Worm (Caenorhabditis elegans): ENCODE results near the gene ZC239.14.

Gene ZC239.14

DNA sequence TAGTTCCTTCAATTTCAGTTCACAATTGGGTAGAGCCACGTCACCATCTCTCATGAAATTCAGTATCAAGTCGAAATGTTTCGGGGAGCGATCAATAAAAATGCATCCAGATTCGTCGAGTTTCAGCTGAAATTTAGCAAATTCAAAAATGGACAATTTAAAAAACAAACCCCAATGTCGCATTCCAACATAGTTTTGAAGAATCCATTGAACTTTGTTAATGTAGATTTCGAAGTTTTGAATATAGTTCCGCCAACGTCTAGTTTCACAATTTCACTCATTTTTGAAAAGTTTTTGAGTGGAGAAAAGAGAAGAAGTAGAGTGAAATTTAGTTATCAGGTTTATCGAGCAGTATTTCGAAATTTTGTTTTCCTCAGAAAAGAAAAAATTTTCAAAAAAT lies at the start of gene ZC239.14:
Gene ZC239.14, minus strand, starts transcription at position 305 of the 400 bp plus-strand sequence.
- no peak for TF ChIP-seq dao-5 (tag; optimal IDR thresholded peaks at IDR 0.05)

DNA sequence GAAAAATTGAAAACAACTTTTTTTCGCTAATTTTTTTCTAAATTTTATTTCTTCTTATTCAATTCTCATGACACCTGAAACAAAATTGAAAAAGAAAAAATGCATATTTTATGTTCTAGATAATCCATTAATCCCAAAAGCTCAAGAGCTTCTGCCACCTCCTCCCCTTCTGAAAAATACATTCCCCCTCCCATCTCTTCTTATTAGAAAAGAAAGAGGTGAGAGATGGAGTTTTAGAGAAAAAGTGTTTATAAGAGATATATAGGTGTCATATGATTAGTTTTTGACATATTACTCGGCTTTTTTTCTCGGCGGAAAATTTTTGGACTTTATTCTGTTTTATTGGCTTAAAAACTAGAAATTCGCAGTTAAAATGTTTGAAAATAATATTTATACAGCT lies 48.8 kb upstream of the ZC239.14 start:
- no peak for TF ChIP-seq W03F9.2 (tag; optimal IDR thresholded peaks at IDR 0.05)
- TF ChIP-seq dao-5 (tag; optimal IDR thresholded peaks at IDR 0.05): no peak
- TF ChIP-seq him-1 (tag; optimal IDR thresholded peaks at IDR 0.05): no peak

DNA sequence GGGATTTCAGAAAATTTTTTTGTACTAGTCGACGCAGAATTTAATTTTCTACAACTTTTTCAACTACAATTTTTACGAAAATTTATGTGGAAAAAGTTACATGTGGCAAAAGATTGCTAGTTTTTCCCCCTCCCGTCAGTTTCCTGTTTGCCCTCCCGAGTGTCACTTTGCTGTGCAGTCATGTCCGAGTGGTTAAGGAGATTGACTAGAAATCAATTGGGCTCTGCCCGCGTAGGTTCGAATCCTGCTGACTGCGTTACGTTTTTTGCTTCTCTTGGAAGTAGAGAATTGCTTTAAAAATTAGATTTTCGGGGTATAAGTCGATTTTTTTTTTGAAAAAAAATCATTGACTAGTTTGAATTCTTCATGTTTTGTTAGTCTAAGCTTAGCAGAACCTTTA lies 46.0 kb upstream of the ZC239.14 start:
- TF ChIP-seq W03F9.2 (tag; optimal IDR thresholded peaks at IDR 0.05): no peak
- no peak for TF ChIP-seq dao-5 (tag; optimal IDR thresholded peaks at IDR 0.05)
- TF ChIP-seq him-1 (tag; optimal IDR thresholded peaks at IDR 0.05): no peak

DNA sequence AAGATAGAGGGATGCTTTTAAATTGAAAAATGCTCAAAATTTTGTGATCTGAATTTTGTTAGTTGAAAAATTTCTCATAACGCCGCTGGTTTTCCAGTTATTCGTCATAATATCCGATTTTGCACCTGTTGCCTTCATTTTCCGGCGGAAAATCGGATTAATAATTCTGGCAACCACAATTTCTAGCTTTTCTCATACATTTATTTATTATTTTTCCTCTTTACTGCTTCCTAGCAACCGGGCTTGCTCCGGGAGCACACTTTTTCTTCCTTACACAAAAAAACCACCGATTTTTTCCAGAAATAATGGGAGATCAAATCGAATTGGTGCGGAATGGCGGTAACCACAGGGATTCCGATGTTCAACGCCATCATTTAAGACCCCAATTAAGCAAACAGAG lies 45.5 kb upstream of the ZC239.14 start, which contains the start of gene F02E11.7:
Gene F02E11.7, plus strand, starts transcription at position 301 of the 400 bp plus-strand sequence.
- TF ChIP-seq him-1 (tag; optimal IDR thresholded peaks at IDR 0.05) (no peak), W03F9.2 (tag; optimal IDR thresholded peaks at IDR 0.05) (no peak), dao-5 (tag; optimal IDR thresholded peaks at IDR 0.05) (no peak)

DNA sequence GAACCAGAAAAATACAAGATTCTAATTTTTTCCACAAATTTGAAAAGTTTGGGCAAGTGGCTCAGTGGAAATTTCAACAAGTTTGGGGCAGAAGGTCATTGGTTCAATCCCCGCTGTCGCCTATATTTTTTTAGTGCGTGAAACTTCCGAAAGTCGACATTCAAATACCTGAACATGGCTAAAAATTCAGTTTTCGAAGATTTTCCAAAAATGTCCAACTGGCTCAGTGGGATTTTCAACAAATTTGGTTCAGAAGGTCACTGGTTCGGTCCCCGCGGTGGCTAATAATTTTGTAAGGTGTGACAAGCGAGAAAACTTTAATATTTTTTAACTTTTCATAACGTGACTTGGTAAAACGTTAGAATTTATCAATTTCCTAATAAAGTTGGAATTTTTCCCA lies 42.9 kb upstream of the ZC239.14 start:
- no peak for TF ChIP-seq him-1 (tag; optimal IDR thresholded peaks at IDR 0.05)
- TF ChIP-seq W03F9.2 (tag; optimal IDR thresholded peaks at IDR 0.05): no peak
- no peak for TF ChIP-seq dao-5 (tag; optimal IDR thresholded peaks at IDR 0.05)

DNA sequence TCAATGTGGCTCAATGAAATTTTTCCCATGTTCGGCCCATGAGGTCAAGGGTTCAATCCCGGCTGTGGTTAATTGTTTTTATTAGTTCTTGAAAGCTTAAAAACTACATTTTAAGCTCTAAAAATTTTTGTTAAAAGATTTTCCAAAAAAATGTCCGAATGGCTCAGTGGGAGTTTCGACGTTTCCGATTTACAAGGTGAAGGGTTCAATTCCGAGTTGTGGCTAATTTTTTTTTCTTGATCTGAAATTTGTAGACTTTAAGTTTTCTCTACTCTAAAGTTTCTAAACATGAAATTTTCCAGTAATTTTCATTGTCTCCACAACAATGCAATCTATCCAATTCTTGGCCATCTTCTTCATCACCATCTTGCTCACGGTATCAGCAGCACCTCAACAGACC lies 40.7 kb upstream of the ZC239.14 start, which contains the start of gene F02E11.2:
Gene F02E11.2, plus strand, starts transcription at position 301 of the 400 bp plus-strand sequence.
- TF ChIP-seq dao-5 (tag; optimal IDR thresholded peaks at IDR 0.05) (no peak), W03F9.2 (tag; optimal IDR thresholded peaks at IDR 0.05) (no peak), him-1 (tag; optimal IDR thresholded peaks at IDR 0.05) (no peak)

DNA sequence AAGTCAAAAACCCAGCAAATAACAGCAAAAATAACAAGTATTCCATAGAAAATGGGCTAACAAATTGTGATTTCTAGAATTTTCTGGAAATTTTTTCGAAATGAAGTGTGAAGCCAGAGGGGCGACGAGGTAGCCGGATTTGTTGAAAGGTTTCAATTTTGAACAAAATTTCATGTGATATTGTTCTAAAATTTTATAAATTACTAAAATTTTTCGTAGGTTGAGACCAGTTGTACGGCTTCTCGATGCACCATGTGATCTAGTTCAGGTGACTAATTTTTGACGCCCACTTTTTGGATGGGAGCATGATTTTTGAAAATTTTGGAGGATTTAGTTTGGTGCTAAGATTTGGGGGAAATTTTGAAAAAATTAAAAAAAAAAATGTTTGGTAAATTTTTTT lies 37.4 kb upstream of the ZC239.14 start, which contains the start of gene gcy-19:
Gene gcy-19, minus strand, starts transcription at position 101 of the 400 bp plus-strand sequence.
- TF ChIP-seq W03F9.2 (tag; optimal IDR thresholded peaks at IDR 0.05): no peak

DNA sequence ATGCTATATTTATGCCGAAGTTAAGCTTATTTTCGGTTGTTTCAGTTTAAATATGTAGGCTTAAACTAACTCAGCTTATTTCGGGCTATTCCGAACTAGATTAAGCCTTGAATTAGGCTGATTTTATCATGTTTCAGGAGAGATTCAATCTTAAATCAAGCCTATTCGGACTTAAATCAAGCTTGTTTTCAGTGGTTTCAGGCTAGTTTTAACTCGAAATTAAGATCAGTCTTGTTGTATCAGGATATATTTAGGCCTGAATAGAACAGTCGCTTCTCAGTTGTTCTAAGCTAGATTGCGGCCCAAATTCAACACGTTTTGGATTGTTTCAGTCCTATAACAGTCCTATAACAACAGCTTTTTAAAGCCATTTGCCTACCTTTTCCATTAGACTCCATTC lies 29.9 kb upstream of the ZC239.14 start:
- TF ChIP-seq him-1 (tag; optimal IDR thresholded peaks at IDR 0.05): no peak
- no peak for TF ChIP-seq W03F9.2 (tag; optimal IDR thresholded peaks at IDR 0.05)
- TF ChIP-seq dao-5 (tag; optimal IDR thresholded peaks at IDR 0.05): no peak

DNA sequence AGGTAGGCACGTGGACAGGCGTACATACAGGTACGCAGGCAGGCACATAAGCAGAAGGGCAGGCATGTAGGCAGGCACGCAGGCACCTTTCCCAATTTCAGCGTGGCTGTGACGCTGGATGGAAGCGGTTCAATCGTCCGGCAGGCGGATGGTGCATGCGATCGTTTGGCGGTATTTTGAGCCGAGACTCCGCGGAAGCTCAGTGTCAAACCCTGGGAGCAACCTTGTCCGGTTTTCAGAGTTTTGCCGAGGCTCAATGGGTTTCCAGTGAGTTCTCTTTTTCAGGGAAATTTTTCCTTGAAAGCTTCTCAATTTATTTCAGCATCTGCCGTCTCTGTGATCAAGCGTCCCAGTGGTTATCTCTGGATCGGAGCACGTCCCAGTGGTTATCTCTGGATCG lies 28.4 kb upstream of the ZC239.14 start:
- TF ChIP-seq dao-5 (tag; optimal IDR thresholded peaks at IDR 0.05): no peak
- TF ChIP-seq him-1 (tag; optimal IDR thresholded peaks at IDR 0.05): no peak

DNA sequence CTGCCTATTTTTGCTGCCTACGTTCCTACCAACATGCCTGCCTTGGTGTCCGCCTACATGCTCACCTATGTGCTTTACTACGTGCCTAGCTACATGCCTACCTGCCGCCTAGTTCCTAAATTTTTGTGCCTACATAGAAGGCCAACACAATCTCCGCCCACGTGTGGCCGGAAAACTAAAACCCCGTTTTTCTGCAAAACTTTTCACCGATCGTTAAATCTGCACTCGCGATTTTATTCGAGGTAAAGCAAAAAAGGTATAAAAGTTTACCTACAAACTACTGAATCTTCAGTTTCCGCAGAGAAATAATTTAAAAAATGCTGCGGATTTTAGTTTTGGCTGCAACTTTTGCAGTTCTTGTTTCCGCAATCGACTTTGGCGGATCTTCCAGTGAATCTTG lies 27.6 kb upstream of the ZC239.14 start, which contains the start of gene clec-124:
Gene clec-124, plus strand, starts transcription at position 301 of the 400 bp plus-strand sequence.
- no peak for TF ChIP-seq him-1 (tag; optimal IDR thresholded peaks at IDR 0.05)
- no peak for TF ChIP-seq dao-5 (tag; optimal IDR thresholded peaks at IDR 0.05)
- TF ChIP-seq W03F9.2 (tag; optimal IDR thresholded peaks at IDR 0.05): no peak

DNA sequence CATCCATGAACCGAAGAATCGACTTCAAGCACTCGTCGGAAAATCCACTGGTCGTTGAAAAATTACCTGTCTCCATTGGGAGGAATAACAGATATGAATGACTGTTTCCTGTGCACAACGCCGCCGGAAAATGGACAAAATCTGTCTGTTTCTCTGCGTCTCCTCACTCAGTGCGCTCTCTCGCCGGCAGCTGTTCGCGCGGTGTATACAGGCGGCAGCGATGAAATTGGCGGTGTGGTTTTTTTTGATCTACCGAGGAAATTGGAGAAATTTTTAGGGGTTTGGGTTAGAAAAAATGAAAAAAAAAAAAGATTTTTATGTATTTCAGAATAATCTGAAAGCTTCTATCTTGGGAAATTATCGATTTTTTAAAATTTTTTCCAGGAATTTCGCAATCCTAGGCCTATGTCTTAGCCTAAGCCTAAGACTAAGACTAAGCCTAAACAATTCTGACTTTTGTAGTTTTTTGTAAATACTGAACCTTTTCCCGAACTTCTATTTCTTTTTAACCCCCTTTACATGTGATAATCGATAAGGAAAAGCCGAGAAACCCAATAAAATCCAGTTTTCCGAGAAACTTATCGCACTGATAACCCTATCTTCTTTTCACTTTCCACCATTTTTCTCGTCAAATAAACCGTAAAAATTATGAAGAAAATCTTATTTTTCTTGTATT lies 26.3 kb upstream of the ZC239.14 start, which contains the start of the genes fbxc-50 and C17F4.2:
Gene fbxc-50, minus strand, starts transcription at position 81 of the 676 bp plus-strand sequence.
Gene C17F4.2, plus strand, starts transcription at position 626 of the 676 bp plus-strand sequence.
- TF ChIP-seq dao-5 (tag; optimal IDR thresholded peaks at IDR 0.05) (no peak), him-1 (tag; optimal IDR thresholded peaks at IDR 0.05) (no peak), W03F9.2 (tag; optimal IDR thresholded peaks at IDR 0.05) (no peak)

DNA sequence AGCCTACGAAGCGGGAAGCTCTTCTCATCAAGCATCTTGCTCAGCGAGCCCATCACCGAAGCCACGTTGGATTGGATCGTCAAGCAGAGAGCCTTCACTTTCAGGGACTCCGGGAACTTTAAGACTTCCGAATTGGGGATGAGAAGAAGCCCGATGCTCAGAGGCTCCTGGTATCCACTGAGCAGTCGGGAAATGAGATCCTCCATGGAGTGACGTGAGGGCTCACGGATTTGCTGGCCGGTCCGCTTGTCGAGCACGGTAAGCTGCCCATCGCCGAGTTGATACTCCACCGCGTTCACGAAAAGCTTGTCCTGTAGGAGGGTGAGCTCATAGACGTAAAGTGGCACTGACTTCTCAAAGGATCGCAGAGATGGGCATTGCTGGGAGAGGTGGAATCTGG lies 25.7 kb upstream of the ZC239.14 start:
- no peak for TF ChIP-seq dao-5 (tag; optimal IDR thresholded peaks at IDR 0.05)
- no peak for TF ChIP-seq W03F9.2 (tag; optimal IDR thresholded peaks at IDR 0.05)
- no peak for TF ChIP-seq him-1 (tag; optimal IDR thresholded peaks at IDR 0.05)

DNA sequence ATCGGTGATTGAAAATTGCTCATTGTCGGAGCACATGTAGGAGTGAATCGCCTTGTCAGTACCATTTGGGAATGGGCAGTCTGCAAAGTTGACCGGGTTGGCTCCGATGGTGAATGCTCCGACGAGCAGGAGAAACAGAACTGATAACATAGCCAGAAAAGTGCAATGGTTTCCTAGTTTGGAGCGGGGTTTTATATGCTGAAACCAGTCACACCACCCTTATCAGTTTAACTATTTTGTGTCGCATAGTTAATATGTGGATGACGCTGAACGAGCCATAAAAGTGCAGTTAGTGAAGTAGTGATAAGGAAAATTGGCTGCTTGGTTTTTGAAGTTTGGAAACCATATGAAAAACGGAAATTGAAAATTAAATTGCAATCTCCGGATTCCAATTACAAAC lies 24.0 kb upstream of the ZC239.14 start, which contains the start of gene C17F4.7:
Gene C17F4.7, minus strand, starts transcription at position 180 of the 400 bp plus-strand sequence.
- TF ChIP-seq dao-5 (tag; optimal IDR thresholded peaks at IDR 0.05) (no peak), him-1 (tag; optimal IDR thresholded peaks at IDR 0.05) (no peak), W03F9.2 (tag; optimal IDR thresholded peaks at IDR 0.05) (no peak)

DNA sequence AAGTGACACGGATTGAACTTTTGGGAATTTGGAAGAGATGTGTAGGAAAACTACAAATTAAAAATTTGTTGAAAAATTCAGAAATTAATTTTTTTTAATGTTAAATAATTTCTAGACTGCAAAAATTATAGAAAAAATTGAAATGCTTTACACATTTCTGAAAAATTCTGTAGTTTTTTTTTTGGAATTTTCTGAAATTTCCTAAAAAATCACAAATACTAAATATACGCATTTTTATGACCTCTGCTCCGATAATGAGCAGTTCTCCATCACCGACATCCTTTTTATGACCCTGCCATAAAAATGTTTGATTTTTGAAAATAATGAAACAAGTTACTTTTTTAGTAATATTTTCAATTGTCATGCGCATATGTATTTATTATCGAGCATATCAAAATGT lies 22.9 kb upstream of the ZC239.14 start:
- TF ChIP-seq dao-5 (tag; optimal IDR thresholded peaks at IDR 0.05) (no peak), him-1 (tag; optimal IDR thresholded peaks at IDR 0.05) (no peak), W03F9.2 (tag; optimal IDR thresholded peaks at IDR 0.05) (no peak)

DNA sequence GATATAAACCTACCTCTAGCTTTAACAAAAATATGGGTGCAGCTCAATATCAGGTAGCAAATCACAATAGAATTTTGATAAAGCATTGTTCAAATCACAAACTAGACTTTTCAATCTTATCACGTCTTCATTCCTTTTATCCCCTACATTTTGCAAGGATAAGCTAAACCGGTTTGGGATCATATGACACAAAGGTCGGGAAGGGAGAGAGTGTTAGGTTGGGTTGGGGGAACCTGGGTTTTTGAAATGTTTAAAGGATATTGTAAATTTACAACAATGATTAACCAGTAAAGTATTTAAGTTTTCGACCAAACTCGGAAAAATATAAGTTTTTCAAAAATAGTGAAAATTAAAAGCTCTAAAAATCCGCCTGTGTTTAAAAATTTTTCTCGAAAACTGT lies 22.2 kb upstream of the ZC239.14 start, which contains the start of gene C17F4.12:
Gene C17F4.12, minus strand, starts transcription at position 101 of the 400 bp plus-strand sequence.
- no peak for TF ChIP-seq dao-5 (tag; optimal IDR thresholded peaks at IDR 0.05)
- TF ChIP-seq him-1 (tag; optimal IDR thresholded peaks at IDR 0.05): no peak
- no peak for TF ChIP-seq W03F9.2 (tag; optimal IDR thresholded peaks at IDR 0.05)
